Worm (Caenorhabditis elegans): Measurements from ENCODE around the gene puf-8.

puf-8 gene

ce11 chrII:7283063-7283462, 15.0 kb downstream of the puf-8 start:
- TF ChIP-seq ceh-79 (tag; optimal IDR thresholded peaks at IDR 0.05) (no peak), ama-1 (optimal IDR thresholded peaks at IDR 0.05) (no peak), ama-1 (GFP tag; optimal IDR thresholded peaks at IDR 0.05) (no peak), attf-3 (GFP tag; conservative IDR thresholded peaks at IDR 0.05) (no peak), die-1 (tag; optimal IDR thresholded peaks at IDR 0.05) (no peak), attf-5 (GFP tag; optimal IDR thresholded peaks at IDR 0.05) (no peak), F52B5.7 (tag; optimal IDR thresholded peaks at IDR 0.05) (no peak), F10E7.11 (tag; optimal IDR thresholded peaks at IDR 0.05) (no peak), madf-10 (tag; optimal IDR thresholded peaks at IDR 0.05) (no peak), rec-8 (tag; optimal IDR thresholded peaks at IDR 0.05) (no peak), madf-6 (GFP tag; IDR thresholded peaks at IDR 0.05) (no peak), ceh-40 (GFP tag; IDR thresholded peaks at IDR 0.05) (no peak), attf-6 (GFP tag; IDR thresholded peaks at IDR 0.05) (no peak), zfh-2 (GFP tag; conservative IDR thresholded peaks at IDR 0.05) (no peak), lsy-27 (tag; optimal IDR thresholded peaks at IDR 0.05; ENCODE audit: borderline replicate concordance, insufficient read depth) (no peak)

- TF ChIP-seq madf-10 (tag; optimal IDR thresholded peaks at IDR 0.05) (no peak), attf-6 (GFP tag; IDR thresholded peaks at IDR 0.05) (no peak), nhr-90 (tag; optimal IDR thresholded peaks at IDR 0.05) (no peak), K11D2.4 (GFP tag; IDR thresholded peaks at IDR 0.05) (no peak), ztf-28 (GFP tag; IDR thresholded peaks at IDR 0.05) (no peak), B0261.1 (tag; optimal IDR thresholded peaks at IDR 0.05) (no peak), unc-62 (GFP tag; optimal IDR thresholded peaks at IDR 0.05) (peak; percentile 36), F57A8.1 (GFP tag; optimal IDR thresholded peaks at IDR 0.05) (no peak), ZK185.1 (tag; optimal IDR thresholded peaks at IDR 0.05; ENCODE audit: poor library complexity, severe bottlenecking) (no peak), mes-4 (tag; optimal IDR thresholded peaks at IDR 0.05) (no peak), akir-1 (GFP tag; optimal IDR thresholded peaks at IDR 0.05) (no peak), ceh-79 (tag; optimal IDR thresholded peaks at IDR 0.05) (no peak), nhr-80 (tag; optimal IDR thresholded peaks at IDR 0.05) (peak; percentile 84), madf-3 (GFP tag; IDR thresholded peaks at IDR 0.05) (no peak), ets-4 (GFP tag; optimal IDR thresholded peaks at IDR 0.05) (no peak), egrh-3 (GFP tag; IDR thresholded peaks at IDR 0.05) (no peak), Y95B8A.8 (GFP tag; IDR thresholded peaks at IDR 0.05) (no peak), madf-6 (GFP tag; IDR thresholded peaks at IDR 0.05) (no peak), T26A5.8 (tag; optimal IDR thresholded peaks at IDR 0.05) (no peak), lin-40 (tag; optimal IDR thresholded peaks at IDR 0.05) (no peak), hsf-1 (GFP tag; IDR thresholded peaks at IDR 0.05) (no peak), rpc-1 (optimal IDR thresholded peaks at IDR 0.05) (no peak), rpc-1 (tag; optimal IDR thresholded peaks at IDR 0.05) (no peak), D2030.7 (GFP tag; IDR thresholded peaks at IDR 0.05) (no peak), efl-1 (GFP tag; optimal IDR thresholded peaks at IDR 0.05) (no peak), cebp-1 (GFP tag; IDR thresholded peaks at IDR 0.05) (no peak), cebp-1 (tag; optimal IDR thresholded peaks at IDR 0.05) (peak; percentile 38)
Measured at ce11 chrII:7280584-7280983, 17.5 kb downstream of the puf-8 start.

- TF ChIP-seq xnd-1 (tag; optimal IDR thresholded peaks at IDR 0.05) (no peak), F39B2.1 (GFP tag; IDR thresholded peaks at IDR 0.05) (no peak), hrde-1 (tag; optimal IDR thresholded peaks at IDR 0.05; ENCODE audit: borderline replicate concordance) (no peak), zim-3 (tag; optimal IDR thresholded peaks at IDR 0.05) (no peak), fkh-3 (tag; optimal IDR thresholded peaks at IDR 0.05) (no peak), egl-18 (GFP tag; IDR thresholded peaks at IDR 0.05) (no peak), ekl-4 (GFP tag; IDR thresholded peaks at IDR 0.05) (no peak), atf-7 (tag; optimal IDR thresholded peaks at IDR 0.05) (no peak), B0261.1 (tag; optimal IDR thresholded peaks at IDR 0.05) (no peak), hmg-20 (GFP tag; IDR thresholded peaks at IDR 0.05) (no peak), ztf-25 (GFP tag; IDR thresholded peaks at IDR 0.05) (no peak), attf-5 (GFP tag; optimal IDR thresholded peaks at IDR 0.05) (no peak), ceh-91 (GFP tag; IDR thresholded peaks at IDR 0.05) (no peak), gei-17 (GFP tag; optimal IDR thresholded peaks at IDR 0.05) (no peak)
Measured at ce11 chrII:7279808-7280207, 18.2 kb downstream of the puf-8 start.

Measured in whole organism, young adult.